Worm (Caenorhabditis elegans) whole organism, mixed stage, embryonic: Measurements from ENCODE around the gene anp-1.

Source experiments
- M03D4.4 ChIP-seq: sonication (generic microtip); optimal IDR thresholded peaks from 2 replicates; lab custom pipeline; 2017; ENCODE audit warnings: mild to moderate bottlenecking, missing genetic modification characterization, missing compliant biosample characterization
- bed-3 ChIP-seq: fragments of 200-800 bp; sonication (Bioruptor generic); optimal IDR thresholded peaks from 3 replicates; lab custom pipeline; 2018; ENCODE audit warnings: mild to moderate bottlenecking, missing genetic modification characterization, moderate library complexity, missing compliant biosample characterization
- blmp-1 ChIP-seq: fragments of 150-350 bp; optimal IDR thresholded peaks from 2 replicates; lab custom pipeline; 2014; ENCODE audit warnings: missing biosample characterization, missing genetic modification characterization
- ceh-43 ChIP-seq: fragments of 200-800 bp; sonication (Bioruptor generic); optimal IDR thresholded peaks from 2 replicates; lab custom pipeline; 2018; ENCODE audit warnings: mild to moderate bottlenecking, missing genetic modification characterization, moderate library complexity, missing compliant biosample characterization
- ceh-83 ChIP-seq: fragments of 200-800 bp; sonication (Bioruptor generic); optimal IDR thresholded peaks from 2 replicates; lab custom pipeline; 2018; ENCODE audit warnings: mild to moderate bottlenecking, missing genetic modification characterization, missing compliant biosample characterization
- ces-1 ChIP-seq: fragments of 150-350 bp; optimal IDR thresholded peaks from 2 replicates; lab custom pipeline; 2014; ENCODE audit warnings: missing biosample characterization, missing genetic modification reagents, missing genetic modification characterization
- cnd-1 ChIP-seq: fragments of 200-800 bp; sonication (Bioruptor generic); optimal IDR thresholded peaks from 2 replicates; lab custom pipeline; 2018; ENCODE audit warnings: mild to moderate bottlenecking, missing genetic modification characterization, missing compliant biosample characterization
- drap-1 ChIP-seq: fragments of 200-800 bp; sonication (Bioruptor generic); optimal IDR thresholded peaks from 3 replicates; lab custom pipeline; 2018; ENCODE audit warnings: mild to moderate bottlenecking, missing genetic modification characterization, missing compliant biosample characterization
- elt-1 ChIP-seq: sonication (generic microtip); optimal IDR thresholded peaks from 2 replicates; lab custom pipeline; 2017; ENCODE audit warnings: missing genetic modification characterization, mild to moderate bottlenecking, missing compliant biosample characterization, antibody characterized with exemption, moderate library complexity, borderline replicate concordance; ENCODE audit not compliant: insufficient read depth
- elt-3 ChIP-seq: fragments of 150-350 bp; optimal IDR thresholded peaks from 2 replicates; lab custom pipeline; 2014; ENCODE audit warnings: missing biosample characterization, missing genetic modification characterization
- flh-1 ChIP-seq: fragments of 200-800 bp; sonication (Bioruptor generic); optimal IDR thresholded peaks from 2 replicates; lab custom pipeline; 2018; ENCODE audit warnings: mild to moderate bottlenecking, missing genetic modification characterization, moderate library complexity, missing compliant biosample characterization
- ham-2 ChIP-seq: fragments of 200-800 bp; sonication (Bioruptor generic); optimal IDR thresholded peaks from 2 replicates; lab custom pipeline; 2018; ENCODE audit warnings: mild to moderate bottlenecking, missing genetic modification characterization, missing compliant biosample characterization
- hlh-1 ChIP-seq: fragments of 150-350 bp; optimal IDR thresholded peaks from 2 replicates; lab custom pipeline; 2014; ENCODE audit warnings: missing biosample characterization, missing genetic modification reagents, missing genetic modification characterization
- lin-13 ChIP-seq: fragments of 150-350 bp; optimal IDR thresholded peaks from 2 replicates; lab custom pipeline; 2014; ENCODE audit warnings: missing biosample characterization, missing genetic modification characterization
- lin-32 ChIP-seq: fragments of 200-800 bp; sonication (Bioruptor generic); optimal IDR thresholded peaks from 2 replicates; lab custom pipeline; 2018; ENCODE audit warnings: mild to moderate bottlenecking, missing genetic modification characterization, missing compliant biosample characterization
- lsy-2 ChIP-seq: fragments of 150-350 bp; optimal IDR thresholded peaks from 2 replicates; lab custom pipeline; 2014; ENCODE audit warnings: missing biosample characterization, missing genetic modification characterization
- mab-5 ChIP-seq: fragments of 150-350 bp; optimal IDR thresholded peaks from 2 replicates; lab custom pipeline; 2014; ENCODE audit warnings: missing biosample characterization, missing genetic modification characterization
- mep-1 ChIP-seq: fragments of 150-350 bp; optimal IDR thresholded peaks from 2 replicates; lab custom pipeline; 2017; ENCODE audit warnings: missing biosample characterization, missing genetic modification reagents, missing genetic modification characterization, inconsistent platforms
- mls-2 ChIP-seq: sonication (generic microtip); optimal IDR thresholded peaks from 2 replicates; lab custom pipeline; 2016; ENCODE audit warnings: mild to moderate bottlenecking, missing genetic modification characterization, moderate library complexity, missing compliant biosample characterization
- nhr-12 ChIP-seq: fragments of 150-350 bp; optimal IDR thresholded peaks from 2 replicates; lab custom pipeline; 2014; ENCODE audit warnings: missing biosample characterization, missing genetic modification characterization
- nhr-2 ChIP-seq: fragments of 150-350 bp; optimal IDR thresholded peaks from 2 replicates; lab custom pipeline; 2014; ENCODE audit warnings: missing biosample characterization, missing genetic modification characterization
- nhr-237 ChIP-seq: fragments of 150-350 bp; optimal IDR thresholded peaks from 2 replicates; lab custom pipeline; 2014; ENCODE audit warnings: missing biosample characterization, missing genetic modification characterization
- nhr-28 ChIP-seq: fragments of 150-350 bp; optimal IDR thresholded peaks from 2 replicates; lab custom pipeline; 2014; ENCODE audit warnings: missing biosample characterization, missing genetic modification characterization
- nhr-76 ChIP-seq: sonication (generic microtip); optimal IDR thresholded peaks from 2 replicates; lab custom pipeline; 2017; ENCODE audit warnings: missing biosample characterization, missing genetic modification characterization
- pha-4 ChIP-seq: fragments of 150-350 bp; optimal IDR thresholded peaks from 2 replicates; lab custom pipeline; 2018; ENCODE audit warnings: missing biosample characterization, missing genetic modification reagents, missing genetic modification characterization
- snpc-4 ChIP-seq: fragments of 150-350 bp; optimal IDR thresholded peaks from 2 replicates; lab custom pipeline; 2014; ENCODE audit warnings: missing biosample characterization, missing genetic modification characterization
- sptf-1 ChIP-seq: sonication (generic microtip); optimal IDR thresholded peaks from 2 replicates; lab custom pipeline; 2017; ENCODE audit warnings: mild to moderate bottlenecking, missing genetic modification characterization, moderate library complexity, missing compliant biosample characterization
- tbx-8 ChIP-seq: fragments of 200-800 bp; sonication (Bioruptor generic); optimal IDR thresholded peaks from 2 replicates; lab custom pipeline; 2018; ENCODE audit warnings: mild to moderate bottlenecking, missing genetic modification characterization, moderate library complexity, missing compliant biosample characterization
- unc-120 ChIP-seq: sonication (generic microtip); optimal IDR thresholded peaks from 2 replicates; lab custom pipeline; 2017; ENCODE audit warnings: missing genetic modification characterization, missing compliant biosample characterization; ENCODE audit not compliant: poor library complexity, severe bottlenecking
- unc-39 ChIP-seq: fragments of 150-350 bp; optimal IDR thresholded peaks from 2 replicates; lab custom pipeline; 2014; ENCODE audit warnings: missing biosample characterization, missing genetic modification characterization
- unc-62 ChIP-seq: fragments of 150-350 bp; optimal IDR thresholded peaks from 2 replicates; lab custom pipeline; 2014; ENCODE audit warnings: missing biosample characterization, missing genetic modification reagents, missing genetic modification characterization
- zip-8 ChIP-seq: fragments of 150-350 bp; optimal IDR thresholded peaks from 2 replicates; lab custom pipeline; 2014; ENCODE audit warnings: missing biosample characterization, missing genetic modification characterization
- ztf-11 ChIP-seq: fragments of 150-350 bp; optimal IDR thresholded peaks from 2 replicates; lab custom pipeline; 2014; ENCODE audit warnings: missing biosample characterization, missing genetic modification characterization

The anp-1 gene

ce11 chrV:12879349-12879748 is 20.1 kb downstream of the anp-1 start:
- TF ChIP-seq zip-8 (tag; lab: Kevin White, UChicago) (peak; percentile 79), unc-62 (GFP tag; lab: Kevin White, UChicago) (no peak)

- TF ChIP-seq lin-13 (tag; lab: Kevin White, UChicago) (no peak), nhr-76 (tag; lab: Kevin White, UChicago) (no peak), tbx-8 (GFP tag; lab: Kevin White, UChicago) (no peak), cnd-1 (tag; lab: Kevin White, UChicago) (no peak), ceh-43 (GFP tag; lab: Kevin White, UChicago) (no peak), snpc-4 (no peak), mep-1 (tag; lab: Kevin White, UChicago) (no peak), blmp-1 (no peak)
These were observed 22.2 kb downstream of the anp-1 start for ce11 chrV:12881396-12881795.

- TF ChIP-seq unc-120 (tag; lab: Kevin White, UChicago) (no peak), flh-1 (GFP tag; lab: Kevin White, UChicago) (no peak), ceh-83 (no peak), drap-1 (GFP tag; lab: Kevin White, UChicago) (no peak), nhr-28 (tag; lab: Kevin White, UChicago) (no peak), ceh-43 (GFP tag; lab: Kevin White, UChicago) (no peak), bed-3 (no peak)
These were observed 23.1 kb downstream of the anp-1 start for ce11 chrV:12882370-12882769.

ce11 chrV:12885860-12886259 is 26.6 kb downstream of the anp-1 start, which contains the start of gene glb-24:
Gene glb-24, minus strand, starts transcription at chrV:12885960.
- no peak for TF ChIP-seq ham-2 (GFP tag; lab: Kevin White, UChicago)
- no peak for TF ChIP-seq bed-3
- no peak for TF ChIP-seq elt-1 (tag; lab: Kevin White, UChicago)
- no peak for TF ChIP-seq nhr-2 (tag; lab: Kevin White, UChicago)
- no peak for TF ChIP-seq hlh-1
- TF ChIP-seq unc-39 (tag; lab: Kevin White, UChicago), result no peak
- TF ChIP-seq tbx-8 (GFP tag; lab: Kevin White, UChicago), result no peak
- no peak for TF ChIP-seq drap-1 (GFP tag; lab: Kevin White, UChicago)
- no peak for TF ChIP-seq nhr-76 (tag; lab: Kevin White, UChicago)
- TF ChIP-seq lin-32 (GFP tag; lab: Kevin White, UChicago), result no peak
- no peak for TF ChIP-seq ztf-11 (tag; lab: Kevin White, UChicago)
- no peak for TF ChIP-seq elt-3

ce11 chrV:12895772-12896171 is 36.5 kb downstream of the anp-1 start, which contains the start of gene ttbk-7:
Gene ttbk-7, minus strand, starts transcription at chrV:12895872.
- TF ChIP-seq zip-8 (tag; lab: Kevin White, UChicago) (no peak), flh-1 (GFP tag; lab: Kevin White, UChicago) (no peak), mab-5 (tag; lab: Kevin White, UChicago) (no peak), ces-1 (GFP tag; lab: Kevin White, UChicago) (no peak), unc-62 (GFP tag; lab: Kevin White, UChicago) (no peak), ceh-43 (GFP tag; lab: Kevin White, UChicago) (no peak), nhr-12 (tag; lab: Kevin White, UChicago) (no peak), lin-32 (GFP tag; lab: Kevin White, UChicago) (no peak)

ce11 chrV:12896850-12897249 is 37.6 kb downstream of the anp-1 start:
- TF ChIP-seq elt-3 (no peak), nhr-76 (tag; lab: Kevin White, UChicago) (no peak), hlh-1 (peak; percentile 95), flh-1 (GFP tag; lab: Kevin White, UChicago) (no peak), mls-2 (tag; lab: Kevin White, UChicago) (peak; percentile 15), M03D4.4 (no peak), bed-3 (no peak), lin-13 (tag; lab: Kevin White, UChicago) (no peak), nhr-28 (tag; lab: Kevin White, UChicago) (no peak), snpc-4 (no peak), sptf-1 (tag; lab: Kevin White, UChicago) (no peak), pha-4 (tag; lab: Kevin White, UChicago) (no peak), drap-1 (GFP tag; lab: Kevin White, UChicago) (no peak), ztf-11 (tag; lab: Kevin White, UChicago) (no peak), lin-32 (GFP tag; lab: Kevin White, UChicago) (no peak), unc-62 (GFP tag; lab: Kevin White, UChicago) (peak; percentile 80), nhr-237 (tag; lab: Kevin White, UChicago) (no peak), mab-5 (tag; lab: Kevin White, UChicago) (no peak), tbx-8 (GFP tag; lab: Kevin White, UChicago) (no peak), unc-39 (tag; lab: Kevin White, UChicago) (no peak), zip-8 (tag; lab: Kevin White, UChicago) (no peak), unc-120 (tag; lab: Kevin White, UChicago) (peak; percentile 57), lsy-2 (tag; lab: Kevin White, UChicago) (no peak), mep-1 (tag; lab: Kevin White, UChicago) (no peak)
